Worm (Caenorhabditis elegans) whole organism, late embryonic: ENCODE measurements around the gene sri-57.
"Not testable (repeated sequence)": the region's sequence is repeated elsewhere in the genome, so short reads cannot be mapped to it uniquely, and the experiment has no call there.

Experiments
- ahr-1 ChIP-seq: sonication (generic microtip); optimal IDR thresholded peaks from 2 replicates; lab custom pipeline; 2016; ENCODE audit warnings: missing genetic modification characterization, missing compliant biosample characterization
- ceh-9 ChIP-seq: sonication (generic microtip); optimal IDR thresholded peaks from 2 replicates; lab custom pipeline; 2016; ENCODE audit warnings: mild to moderate bottlenecking, missing genetic modification characterization, inconsistent platforms, missing compliant biosample characterization
- hlh-8 ChIP-seq: sonication (generic microtip); optimal IDR thresholded peaks from 2 replicates; lab custom pipeline; 2016; ENCODE audit warnings: missing genotype, missing genetic modification characterization, missing compliant biosample characterization
- nfya-1 ChIP-seq: sonication (generic microtip); optimal IDR thresholded peaks from 2 replicates; lab custom pipeline; 2017; ENCODE audit warnings: missing genetic modification characterization, mild to moderate bottlenecking, missing compliant biosample characterization, antibody characterized with exemption, moderate library complexity
- pha-4 ChIP-seq: fragments of 150-350 bp; optimal IDR thresholded peaks from 2 replicates; lab custom pipeline; 2018; ENCODE audit warnings: missing biosample characterization, missing genetic modification reagents, missing genetic modification characterization
- pqm-1 ChIP-seq: sonication (generic microtip); optimal IDR thresholded peaks from 2 replicates; lab custom pipeline; 2016; ENCODE audit warnings: missing genetic modification characterization, missing compliant biosample characterization
- ref-2 ChIP-seq: sonication (generic microtip); optimal IDR thresholded peaks from 2 replicates; lab custom pipeline; 2016; ENCODE audit warnings: missing genetic modification characterization, missing compliant biosample characterization

- not testable (repeated sequence) for TF ChIP-seq ref-2; hlh-8; pqm-1; ceh-9; pha-4 (tag; lab: Kevin White, UChicago); ahr-1 (tag; lab: Kevin White, UChicago); nfya-1
Observed at ce11 chrII:2632194-2632593, 40.0 kb downstream of the sri-57 start.
